Worm (Caenorhabditis elegans) whole organism, L2 larva: Measurements from ENCODE around the gene T22C8.1.

Source experiments
- aly-2 ChIP-seq: fragments of 150-350 bp; optimal IDR thresholded peaks from 2 replicates; lab custom pipeline; 2014; ENCODE audit warnings: missing biosample characterization, missing genetic modification characterization
- ama-1 ChIP-seq: fragments of 150-350 bp; optimal IDR thresholded peaks from 2 replicates; lab custom pipeline; 2018; ENCODE audit warnings: inconsistent platforms
- blmp-1 ChIP-seq: sonication (generic microtip); optimal IDR thresholded peaks from 2 replicates; lab custom pipeline; 2017; ENCODE audit warnings: missing genetic modification characterization, mild to moderate bottlenecking, missing compliant biosample characterization, antibody characterized with exemption, moderate library complexity; ENCODE audit not compliant: insufficient read depth
- dmd-4 ChIP-seq: sonication (generic microtip); optimal IDR thresholded peaks from 2 replicates; lab custom pipeline; 2017; ENCODE audit warnings: missing biosample characterization, missing genetic modification characterization
- egl-27 ChIP-seq: sonication (generic microtip); optimal IDR thresholded peaks from 3 replicates; lab custom pipeline; 2017; ENCODE audit warnings: missing biosample characterization, missing genetic modification reagents, missing genetic modification characterization
- nhr-11 ChIP-seq: fragments of 150-350 bp; optimal IDR thresholded peaks from 2 replicates; lab custom pipeline; 2014; ENCODE audit warnings: missing biosample characterization, missing genetic modification characterization
- sma-9 ChIP-seq, 2 experiments: fragments of 150-350 bp in 1 of 2; sonication (generic microtip) in 1 of 2; optimal IDR thresholded peaks; 2 replicates each; lab custom pipeline; 2014 to 2016; ENCODE audit warnings: missing genetic modification characterization in 2 of 2, mild to moderate bottlenecking in 1 of 2, missing biosample characterization in 1 of 2, missing compliant biosample characterization in 1 of 2, missing genetic modification reagents in 1 of 2, moderate library complexity in 1 of 2
- unc-55 ChIP-seq: fragments of 150-350 bp; sonication (generic microtip); optimal IDR thresholded peaks from 3 replicates; lab custom pipeline; 2014; ENCODE audit warnings: missing biosample characterization, missing genetic modification reagents, missing genetic modification characterization
- unc-62 ChIP-seq: fragments of 150-350 bp; optimal IDR thresholded peaks from 2 replicates; lab custom pipeline; 2014; ENCODE audit warnings: missing biosample characterization, missing genetic modification reagents, missing genetic modification characterization

ce11 chrII:8587660-8588230 is 24.8 kb upstream of the T22C8.1 start:
- TF ChIP-seq blmp-1 (no peak), ama-1 (no peak), egl-27 (tag; lab: Kevin White, UChicago) (no peak), unc-55 (GFP tag; lab: Kevin White, UChicago) (peak; percentile 70), unc-62 (GFP tag; lab: Kevin White, UChicago) (no peak), dmd-4 (no peak), nhr-11 (tag; lab: Kevin White, UChicago) (no peak), sma-9 (GFP tag; optimal IDR thresholded peaks at IDR 0.05; lab: Kevin White, UChicago) (no peak), sma-9 (tag; optimal IDR thresholded peaks at IDR 0.05; lab: Kevin White, UChicago) (no peak), aly-2 (tag; lab: Kevin White, UChicago) (no peak)
